Worm (Caenorhabditis elegans): ENCODE results near the gene gst-2.

gst-2 gene

ce11 chrIV:10141930-10142505 lies at the start of gene gst-2, which contains the start of the genes gst-4 and dhs-12:
gst-2 (minus strand) TSS chrIV:10142061.
gst-4 (plus strand) TSS chrIV:10142225.
dhs-12 (plus strand) TSS chrIV:10142455.
- TF ChIP-seq nhr-19 (GFP tag; conservative IDR thresholded peaks at IDR 0.05) (0 out of 2 replicates have a peak, but pooled peaks have one; percentile 15), nhr-237 (tag; optimal IDR thresholded peaks at IDR 0.05) (no peak), elt-2 (tag; optimal IDR thresholded peaks at IDR 0.05) (peak; percentile 8), skn-1 (tag; optimal IDR thresholded peaks at IDR 0.05) (peak; percentile 83), ceh-82 (tag; optimal IDR thresholded peaks at IDR 0.05) (no peak)

ce11 chrIV:10191498-10191897 lies 49.6 kb upstream of the gst-2 start:
- TF ChIP-seq fkh-10 (GFP tag; optimal IDR thresholded peaks at IDR 0.05): peak; percentile 79
- peak; percentile 20 for TF ChIP-seq lin-14 (GFP tag; optimal IDR thresholded peaks at IDR 0.05)
- TF ChIP-seq sup-37 (GFP tag; optimal IDR thresholded peaks at IDR 0.05): no peak
- no peak for TF ChIP-seq ceh-82 (tag; optimal IDR thresholded peaks at IDR 0.05)
- TF ChIP-seq mep-1 (tag; optimal IDR thresholded peaks at IDR 0.05): no peak
- no peak for TF ChIP-seq lir-3 (tag; optimal IDR thresholded peaks at IDR 0.05; ENCODE audit: poor library complexity)
- TF ChIP-seq zag-1 (tag; optimal IDR thresholded peaks at IDR 0.05): no peak
- no peak for TF ChIP-seq nhr-76 (tag; optimal IDR thresholded peaks at IDR 0.05)
- TF ChIP-seq nhr-85 (tag): no peak
- no peak for TF ChIP-seq aly-2 (tag; optimal IDR thresholded peaks at IDR 0.05)
- no peak for TF ChIP-seq skn-1 (tag; optimal IDR thresholded peaks at IDR 0.05)
- no peak for TF ChIP-seq vab-15 (tag; optimal IDR thresholded peaks at IDR 0.05)
- TF ChIP-seq hlh-4 (tag; optimal IDR thresholded peaks at IDR 0.05): no peak

DNA sequence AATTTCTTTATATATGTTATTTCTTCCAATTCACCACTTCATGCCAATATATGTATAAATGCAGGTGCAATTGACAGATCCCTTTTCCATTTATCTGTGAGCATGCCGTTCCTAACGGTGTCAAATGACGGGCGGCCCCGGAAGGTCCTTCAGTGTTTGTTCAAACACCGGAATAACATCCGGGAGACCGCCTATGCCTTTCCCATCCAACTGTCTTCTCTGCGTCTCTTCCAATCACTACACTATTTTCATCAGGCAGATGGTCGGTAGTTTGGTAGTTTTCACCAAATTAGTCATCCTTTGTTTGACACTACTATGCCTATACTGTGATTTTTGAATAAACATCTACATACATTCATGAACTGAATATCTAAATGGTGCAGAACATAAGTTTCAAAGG lies 48.7 kb upstream of the gst-2 start:
- TF ChIP-seq efl-1 (optimal IDR thresholded peaks at IDR 0.05): no peak
- peak in 1 of 2 experiments; percentile 69 for TF ChIP-seq efl-1 (GFP tag; optimal IDR thresholded peaks at IDR 0.05 in 1 of 2)
- no peak for TF ChIP-seq nhr-47 (tag; optimal IDR thresholded peaks at IDR 0.05)
- no peak for TF ChIP-seq unc-86 (tag; optimal IDR thresholded peaks at IDR 0.05)
- no peak for TF ChIP-seq isw-1 (GFP tag; IDR thresholded peaks at IDR 0.05)
- TF ChIP-seq mep-1 (tag; optimal IDR thresholded peaks at IDR 0.05): no peak

ce11 chrIV:10188505-10188904 lies 46.6 kb upstream of the gst-2 start:
- peak; percentile 63 for TF ChIP-seq fkh-10 (GFP tag; optimal IDR thresholded peaks at IDR 0.05)
- no peak for TF ChIP-seq egl-27 (tag; optimal IDR thresholded peaks at IDR 0.05)
- TF ChIP-seq tlp-1 (tag; optimal IDR thresholded peaks at IDR 0.05): no peak

DNA sequence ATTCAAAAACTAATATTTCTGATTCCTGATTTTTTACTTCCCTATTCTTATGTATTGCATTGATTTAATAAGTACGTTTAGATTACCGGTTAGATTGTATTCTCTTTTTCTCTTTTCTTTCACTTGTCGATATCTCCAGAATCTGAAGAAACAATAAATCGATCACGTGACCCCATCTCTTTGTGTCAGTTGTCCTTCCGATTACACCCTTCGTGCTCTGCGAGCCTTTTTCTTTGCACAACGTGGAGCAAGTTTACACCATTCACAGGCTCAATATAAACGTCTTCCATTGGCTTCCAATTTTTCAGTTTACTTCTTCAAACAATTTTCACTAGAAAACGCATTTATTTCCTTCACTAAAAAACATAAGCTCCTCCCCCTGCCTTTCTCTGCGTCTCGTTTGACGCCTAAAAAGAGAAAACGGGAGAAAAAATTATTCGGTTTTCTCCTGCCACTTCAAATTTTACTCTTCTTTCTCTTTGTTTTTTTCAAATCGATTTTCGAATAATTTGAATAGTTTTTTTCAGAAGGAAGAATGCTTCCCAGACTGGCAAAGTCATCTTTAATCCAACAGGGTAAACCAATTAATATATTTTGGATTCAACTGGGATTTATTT lies 38.4 kb upstream of the gst-2 start, which contains the start of gene gta-1:
Gene gta-1, plus strand, starts transcription at position 528 of the 617 bp plus-strand sequence.
- TF ChIP-seq dsc-1 (tag; optimal IDR thresholded peaks at IDR 0.05) (peak; percentile 49), lin-35 (GFP tag; optimal IDR thresholded peaks at IDR 0.05) (peak; percentile 15 to 32), swsn-7 (tag; optimal IDR thresholded peaks at IDR 0.05) (peak; percentile 19), Y116A8C.19 (tag; optimal IDR thresholded peaks at IDR 0.05; ENCODE audit: borderline replicate concordance) (no peak), nhr-47 (tag; optimal IDR thresholded peaks at IDR 0.05) (no peak), ztf-11 (tag; optimal IDR thresholded peaks at IDR 0.05) (no peak), ets-5 (GFP tag; IDR thresholded peaks at IDR 0.05) (no peak), mef-2 (tag; optimal IDR thresholded peaks at IDR 0.05) (no peak), tbx-2 (tag; optimal IDR thresholded peaks at IDR 0.05) (peak; percentile 5), nhr-19 (GFP tag; conservative IDR thresholded peaks at IDR 0.05) (peak; percentile 50), dpl-1 (GFP tag; optimal IDR thresholded peaks at IDR 0.05) (peak in 2 of 3 experiments; percentile 18 to 19), rnt-1 (tag; optimal IDR thresholded peaks at IDR 0.05) (peak; percentile 66), mdl-1 (tag; optimal IDR thresholded peaks at IDR 0.05) (peak in 1 of 2 experiments; percentile 52), ceh-88 (GFP tag; IDR thresholded peaks at IDR 0.05) (no peak), snpc-4 (tag; optimal IDR thresholded peaks at IDR 0.05) (no peak), mep-1 (tag; optimal IDR thresholded peaks at IDR 0.05) (peak; percentile 11), unc-98 (GFP tag; IDR thresholded peaks at IDR 0.05) (no peak), lin-39 (tag; optimal IDR thresholded peaks at IDR 0.05) (peak; percentile 36), blmp-1 (tag; optimal IDR thresholded peaks at IDR 0.05) (peak; percentile 93), nhr-20 (tag; optimal IDR thresholded peaks at IDR 0.05) (peak; percentile 57), ztf-4 (tag; optimal IDR thresholded peaks at IDR 0.05) (no peak), lin-14 (GFP tag; optimal IDR thresholded peaks at IDR 0.05) (peak; percentile 74), efl-1 (optimal IDR thresholded peaks at IDR 0.05) (peak in 1 of 2 experiments; percentile 18), efl-1 (GFP tag; optimal IDR thresholded peaks at IDR 0.05 in 1 of 2) (peak; percentile 28 to 89), nhr-71 (tag; optimal IDR thresholded peaks at IDR 0.05) (peak; percentile 73), elt-2 (tag; optimal IDR thresholded peaks at IDR 0.05) (no peak), jun-1 (tag; optimal IDR thresholded peaks at IDR 0.05) (no peak), skn-1 (tag; optimal IDR thresholded peaks at IDR 0.05) (no peak)
